Fruit fly (Drosophila melanogaster) Kc167 (cell line): ENCODE results near the gene beat-IV.

Experiments
- Myc ChIP-seq: fragments of >200 bp; optimal IDR thresholded peaks from 2 replicates; lab custom pipeline; 2017; ENCODE audit warnings: missing external identifiers
- Sin3A ChIP-seq: fragments of >200 bp; optimal IDR thresholded peaks from 2 replicates; lab custom pipeline; 2018; ENCODE audit warnings: missing external identifiers
- h ChIP-seq: fragments of >200 bp; optimal IDR thresholded peaks from 3 replicates; lab custom pipeline; 2018; ENCODE audit warnings: missing external identifiers
- insv ChIP-seq: fragments of >200 bp; optimal IDR thresholded peaks from 3 replicates; lab custom pipeline; 2018; ENCODE audit warnings: missing external identifiers
- psq ChIP-seq: fragments of >200 bp; optimal IDR thresholded peaks from 2 replicates; lab custom pipeline; 2017; ENCODE audit warnings: missing external identifiers
- ttk ChIP-seq: sonication (Bioruptor generic); optimal IDR thresholded peaks from 2 replicates; lab custom pipeline; 2017; ENCODE audit warnings: missing external identifiers

beat-IV gene

DNA sequence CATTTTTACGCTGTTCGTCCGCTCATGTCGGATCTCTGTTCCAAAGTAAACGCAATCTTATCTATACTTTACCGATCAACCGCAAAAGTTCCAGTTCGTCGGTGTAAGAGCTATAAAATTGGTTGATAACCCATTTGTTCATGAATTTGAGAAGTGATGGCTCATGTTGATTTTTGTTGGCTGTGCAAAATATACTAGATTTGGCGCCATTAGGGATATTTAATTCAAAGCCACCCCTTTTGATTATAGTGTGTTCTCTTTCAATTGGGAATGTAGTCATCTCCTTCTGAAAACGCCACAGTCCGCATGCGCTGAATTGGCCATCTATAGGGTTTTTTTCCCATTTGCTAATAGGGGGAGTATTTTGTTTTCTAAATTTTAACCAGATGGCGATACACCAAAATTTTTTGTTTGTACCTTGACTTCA is 18.5 kb upstream of the beat-IV start, which contains the start of gene Ugt303B2:
Gene Ugt303B2 (minus strand): TSS at position 190 of the 427 bp plus-strand sequence.
- TF ChIP-seq h (lab: Kevin White, UChicago) (no peak), psq (lab: Kevin White, UChicago) (no peak), insv (lab: Kevin White, UChicago) (no peak), Myc (no peak), ttk (no peak)

DNA sequence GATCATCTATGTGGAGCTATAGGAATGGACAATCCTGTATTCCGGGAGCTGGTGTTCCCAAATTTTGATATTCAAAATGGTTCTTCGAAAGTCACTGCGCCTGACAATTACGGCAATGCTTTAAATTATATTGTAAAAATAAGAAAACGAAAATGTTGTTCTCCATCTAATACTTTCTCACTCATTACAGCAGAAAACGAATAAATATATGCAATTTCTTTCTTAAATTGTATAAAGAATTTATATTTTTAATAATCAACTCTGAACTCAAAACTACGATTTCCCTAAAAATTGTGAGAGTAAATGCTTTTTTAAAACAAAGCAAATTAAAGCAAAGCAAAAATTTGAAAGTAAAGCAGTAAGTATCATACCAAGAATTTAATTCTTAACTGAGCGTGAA is 369 bp upstream of the beat-IV start, which contains the start of gene CG10164:
Gene CG10164 (minus strand): TSS at position 101 of the 400 bp plus-strand sequence.
- TF ChIP-seq h (lab: Kevin White, UChicago) (no peak), insv (lab: Kevin White, UChicago) (no peak), Myc (no peak), ttk (no peak), psq (lab: Kevin White, UChicago) (no peak), Sin3A (no peak)

DNA sequence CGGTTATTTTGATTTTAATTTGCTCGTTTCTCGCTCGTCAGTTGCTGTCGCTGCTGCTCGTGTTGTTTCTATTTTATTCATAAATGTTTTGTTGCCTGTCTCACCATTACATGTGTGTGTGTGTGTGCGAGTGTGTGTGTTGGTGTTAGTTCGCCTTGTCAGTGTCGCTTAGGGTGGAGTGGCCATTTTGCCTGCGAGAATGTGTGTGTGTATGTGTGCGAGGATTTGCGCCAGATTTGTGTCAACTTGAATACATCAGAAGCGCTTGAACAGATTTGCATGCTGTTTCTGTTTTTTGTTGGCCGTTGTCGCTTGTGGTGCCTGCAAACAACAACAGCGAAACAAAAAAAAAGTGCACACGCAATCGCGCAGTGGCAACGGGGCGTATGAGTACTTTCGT is 12.0 kb downstream of the beat-IV start:
- TF ChIP-seq Sin3A (no peak), psq (lab: Kevin White, UChicago) (no peak), Myc (no peak), h (lab: Kevin White, UChicago) (no peak), ttk (no peak), insv (lab: Kevin White, UChicago) (no peak)

DNA sequence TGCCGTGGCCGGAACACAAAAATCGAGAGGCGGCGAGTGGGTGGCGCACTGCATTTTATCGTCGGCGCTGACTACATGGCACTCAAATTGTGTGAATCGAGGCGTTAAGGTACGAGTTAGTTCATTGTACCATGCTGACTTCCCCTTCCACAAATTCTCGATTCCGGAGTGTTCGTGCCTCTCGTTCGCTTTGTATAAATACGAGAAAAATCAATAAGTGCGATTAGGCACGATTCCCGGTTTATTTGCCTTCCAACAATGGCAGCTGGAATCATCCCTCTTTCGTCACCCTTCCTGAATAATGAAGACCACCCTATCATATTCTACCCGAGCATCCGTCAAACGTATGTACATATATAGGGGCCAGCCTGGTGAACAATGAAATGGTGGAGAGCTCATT is 19.4 kb downstream of the beat-IV start:
- TF ChIP-seq insv (lab: Kevin White, UChicago) (no peak), h (lab: Kevin White, UChicago) (no peak), ttk (no peak), psq (lab: Kevin White, UChicago) (no peak), Sin3A (no peak), Myc (no peak)

DNA sequence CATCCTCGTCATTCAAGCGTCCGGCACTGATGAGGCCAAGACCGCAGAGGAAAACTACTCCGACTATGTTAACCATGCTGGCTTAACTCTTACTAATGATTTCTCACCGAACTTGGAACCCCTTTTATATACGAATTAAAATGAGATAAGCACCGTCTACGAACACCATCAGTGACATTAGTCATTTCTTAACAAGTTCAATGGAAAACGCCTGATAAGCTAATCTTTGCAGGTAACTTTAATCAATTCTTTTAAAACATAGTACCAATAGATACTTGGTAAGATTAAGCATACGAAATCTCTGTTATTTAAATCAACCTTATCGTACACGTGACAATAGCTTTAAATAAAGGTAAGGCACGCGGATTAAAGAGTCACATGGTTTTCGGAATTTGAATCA is 32.5 kb downstream of the beat-IV start, which contains the start of gene CG10182:
Gene CG10182 (minus strand): TSS at position 101 of the 400 bp plus-strand sequence.
- no peak for TF ChIP-seq psq (lab: Kevin White, UChicago)
- no peak for TF ChIP-seq ttk
- TF ChIP-seq insv (lab: Kevin White, UChicago), result no peak
- TF ChIP-seq h (lab: Kevin White, UChicago), result no peak
- TF ChIP-seq Sin3A, result no peak
- no peak for TF ChIP-seq Myc

DNA sequence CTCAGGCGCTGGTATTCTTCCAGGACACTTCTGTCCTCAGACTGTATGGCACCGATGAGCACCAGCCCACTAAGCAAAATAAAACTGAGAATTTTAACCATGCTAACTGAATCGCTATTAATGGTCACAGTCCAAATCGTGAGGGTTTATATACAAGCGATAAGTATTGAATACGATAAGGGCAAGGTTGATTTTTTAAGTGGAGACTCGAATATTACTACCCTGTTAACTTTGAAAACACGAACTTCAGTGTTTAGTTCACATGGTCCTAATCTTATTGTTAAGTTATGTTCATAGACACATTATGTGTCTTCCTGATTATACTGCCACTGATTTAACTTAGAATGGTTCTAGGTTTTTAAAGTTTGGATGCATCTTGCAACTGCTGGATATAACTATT is 35.5 kb downstream of the beat-IV start, which contains the start of gene CG33337:
Gene CG33337 (minus strand): TSS at position 101 of the 400 bp plus-strand sequence.
- TF ChIP-seq h (lab: Kevin White, UChicago) (no peak), psq (lab: Kevin White, UChicago) (no peak), Sin3A (no peak), Myc (no peak), insv (lab: Kevin White, UChicago) (no peak), ttk (no peak)

DNA sequence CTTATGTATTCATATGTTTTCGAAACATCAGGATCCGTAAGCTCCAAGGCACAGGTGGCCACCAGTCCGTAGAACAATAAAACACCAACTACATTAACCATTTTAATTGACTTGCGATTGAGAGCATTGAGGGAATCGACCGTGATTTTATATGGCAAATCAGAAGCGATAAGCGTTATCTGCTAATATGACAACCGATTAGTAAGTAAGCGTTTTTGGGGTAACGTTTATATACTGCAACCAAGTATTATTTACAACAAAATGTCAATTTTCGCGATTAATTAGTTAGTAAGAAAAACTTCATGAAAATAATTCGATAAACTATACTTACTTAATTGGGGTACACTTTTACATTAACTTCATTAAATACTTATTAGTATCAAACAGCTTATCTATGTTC is 39.0 kb downstream of the beat-IV start, which contains the start of gene CG16723:
Gene CG16723 (minus strand): TSS at position 101 of the 400 bp plus-strand sequence.
- TF ChIP-seq Myc, result no peak

DNA sequence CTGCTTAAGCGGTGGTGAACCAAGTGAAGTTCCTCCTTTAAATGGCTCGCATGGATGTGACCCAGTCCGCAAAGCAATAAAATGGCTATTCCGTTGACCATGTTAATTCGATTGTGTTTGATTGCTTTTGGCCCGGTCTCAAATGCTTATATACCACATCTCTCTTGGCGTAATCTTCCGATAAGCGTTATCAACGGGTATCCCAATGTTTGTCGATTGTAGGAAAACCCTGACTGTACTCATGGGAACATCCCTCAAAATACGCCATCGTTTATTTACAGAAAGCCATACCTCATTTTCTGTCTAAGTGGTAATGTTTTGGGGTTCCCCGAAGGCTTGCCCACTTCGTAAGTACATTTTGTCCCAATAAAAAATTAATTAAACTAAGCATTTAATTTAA is 41.7 kb downstream of the beat-IV start, which contains the start of gene CG10183:
Gene CG10183 (minus strand): TSS at position 101 of the 400 bp plus-strand sequence.
- TF ChIP-seq Sin3A (no peak), ttk (no peak), insv (lab: Kevin White, UChicago) (no peak), h (lab: Kevin White, UChicago) (no peak), psq (lab: Kevin White, UChicago) (no peak), Myc (no peak)

DNA sequence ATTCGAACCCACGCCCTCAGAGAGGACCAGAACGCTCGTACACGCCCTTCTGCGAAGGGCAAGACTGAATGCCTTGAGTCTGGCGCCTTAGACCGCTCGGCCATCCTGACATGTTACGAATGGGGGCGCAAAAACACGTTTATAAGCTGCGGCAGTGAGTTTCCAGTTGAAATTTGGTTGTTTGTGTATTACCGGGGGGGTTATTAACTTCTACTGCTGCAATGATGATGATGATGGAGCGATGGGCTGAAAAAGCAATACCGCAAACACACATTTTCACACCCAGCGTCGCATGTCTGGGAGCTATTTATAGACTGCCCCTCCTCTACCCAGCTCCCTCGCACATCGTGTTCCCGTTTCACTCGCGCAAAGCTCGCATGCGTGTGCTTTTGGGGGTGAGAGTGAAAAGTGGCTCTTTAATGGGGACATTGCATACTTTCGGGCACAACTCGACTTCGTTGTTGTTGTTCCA is 44.2 kb downstream of the beat-IV start:
- TF ChIP-seq ttk (no peak), psq (lab: Kevin White, UChicago) (no peak), h (lab: Kevin White, UChicago) (no peak), insv (lab: Kevin White, UChicago) (no peak), Sin3A (no peak)

DNA sequence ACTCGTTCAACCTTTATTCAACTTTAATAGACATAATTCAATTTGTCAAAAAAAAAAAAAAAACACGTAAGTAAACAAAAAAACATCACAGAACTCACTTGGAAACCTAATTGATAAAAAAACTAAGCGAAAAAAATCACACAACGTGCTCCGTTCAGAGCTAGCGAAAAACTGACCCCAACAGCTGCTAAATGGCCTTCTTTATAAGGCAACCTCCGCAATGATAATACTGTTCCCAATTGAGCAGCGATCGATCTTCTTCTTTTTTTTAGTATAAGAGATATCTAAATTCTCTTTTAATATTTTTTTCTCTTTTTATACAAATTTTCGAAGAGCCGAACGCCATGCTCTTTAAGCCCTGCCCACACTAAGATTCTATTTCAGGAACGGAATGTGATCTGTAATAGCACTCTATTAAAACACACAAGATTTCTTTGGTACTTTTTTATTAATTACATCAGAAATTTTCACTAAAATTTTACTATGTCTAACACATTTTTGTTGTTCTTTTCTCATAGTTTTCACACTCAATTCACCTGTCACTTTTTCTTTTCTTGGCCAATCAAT is 48.2 kb downstream of the beat-IV start, which contains the start of gene CG10184:
Gene CG10184 (minus strand): TSS at position 181 of the 567 bp plus-strand sequence.
- no peak for TF ChIP-seq insv (lab: Kevin White, UChicago)
- no peak for TF ChIP-seq h (lab: Kevin White, UChicago)
- TF ChIP-seq Sin3A, result no peak
- no peak for TF ChIP-seq Myc
- TF ChIP-seq ttk, result no peak
- TF ChIP-seq psq (lab: Kevin White, UChicago), result no peak

DNA sequence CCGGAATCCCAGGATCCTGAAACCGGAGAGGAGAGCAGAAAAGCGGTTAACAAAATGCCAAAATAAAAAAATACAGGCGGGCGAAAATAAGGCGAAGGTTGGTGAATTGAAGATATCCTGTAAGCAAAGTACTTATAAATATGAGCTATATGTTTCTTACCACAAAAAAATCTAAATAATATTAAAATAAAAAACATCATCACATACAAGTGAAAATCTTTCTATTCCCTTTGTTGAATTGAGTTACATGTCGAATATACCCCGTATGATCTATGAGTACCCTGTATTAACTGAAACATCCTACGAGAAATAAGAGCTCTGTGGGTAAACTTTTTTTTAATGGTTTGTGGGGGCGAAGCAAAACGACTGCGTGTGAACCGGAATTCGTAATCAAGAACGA is 54.9 kb downstream of the beat-IV start:
- TF ChIP-seq h (lab: Kevin White, UChicago) (no peak), Sin3A (no peak), Myc (no peak), insv (lab: Kevin White, UChicago) (no peak), psq (lab: Kevin White, UChicago) (no peak), ttk (no peak)

DNA sequence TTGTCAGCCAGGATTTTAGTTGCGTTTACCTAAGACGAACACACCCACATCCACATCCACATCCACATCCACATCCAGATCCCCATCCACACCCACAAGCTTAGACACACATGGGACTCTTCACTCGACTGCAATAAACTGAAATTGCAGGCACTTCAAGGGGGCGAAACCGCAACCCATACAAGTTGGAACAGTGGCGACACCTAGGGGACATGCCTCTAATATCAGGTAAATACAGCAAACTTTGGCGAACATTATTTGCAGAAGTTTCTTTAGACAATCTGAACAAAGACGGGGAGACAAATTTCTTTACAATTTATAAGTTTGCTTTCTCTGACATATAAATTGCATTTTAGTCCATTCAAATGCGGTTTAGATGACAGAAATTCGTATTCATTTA is 65.7 kb downstream of the beat-IV start:
- TF ChIP-seq Sin3A, result no peak
- TF ChIP-seq ttk, result no peak
- no peak for TF ChIP-seq Myc
- TF ChIP-seq psq (lab: Kevin White, UChicago), result no peak
- no peak for TF ChIP-seq h (lab: Kevin White, UChicago)
- no peak for TF ChIP-seq insv (lab: Kevin White, UChicago)

DNA sequence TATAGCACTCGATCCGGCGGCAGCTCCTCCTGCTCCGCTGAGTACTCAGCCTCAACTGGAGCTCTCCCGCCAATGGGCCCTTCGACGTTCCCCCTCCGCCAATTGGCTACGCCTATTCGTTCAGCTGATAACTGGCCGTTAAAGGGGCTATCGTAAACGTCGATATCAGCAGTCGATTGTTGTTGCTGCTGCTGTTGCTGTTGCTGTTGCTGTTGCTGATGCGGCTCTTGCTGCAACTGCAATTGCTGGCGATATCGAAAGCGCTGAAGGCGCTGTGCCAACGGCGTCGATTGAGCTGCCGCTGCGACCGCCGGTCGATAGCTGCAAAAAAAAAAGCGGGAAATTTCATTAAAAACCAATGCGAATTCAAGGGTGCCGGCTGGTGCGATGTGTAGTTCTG is 69.9 kb downstream of the beat-IV start:
- TF ChIP-seq ttk (no peak), h (lab: Kevin White, UChicago) (no peak), insv (lab: Kevin White, UChicago) (no peak), Myc (no peak), psq (lab: Kevin White, UChicago) (no peak), Sin3A (no peak)
